Fruit fly (Drosophila melanogaster) whole organism, embryonic: ENCODE measurements around the gene CG4020.
A peak's percentile ranks its signal among the peaks of the same experiment; 100 is the strongest.

Experiments
- Atf3 ChIP-seq: fragments of 200-800 bp; sonication (Bioruptor generic); optimal IDR thresholded peaks from 3 replicates; lab custom pipeline; 2016; ENCODE audit warnings: missing biosample characterization, missing genetic modification characterization
- CG10209 ChIP-seq: fragments of 200-800 bp; sonication (Bioruptor generic); optimal IDR thresholded peaks from 3 replicates; lab custom pipeline; 2017; ENCODE audit warnings: missing biosample characterization, mild to moderate bottlenecking, missing genetic modification characterization, missing genetic modification reagents
- CG13624 ChIP-seq: fragments of 200-800 bp; sonication (Bioruptor generic); optimal IDR thresholded peaks from 2 replicates; lab custom pipeline; 2016; ENCODE audit warnings: missing biosample characterization, missing genetic modification characterization
- CG14014 ChIP-seq: fragments of 200-800 bp; sonication (Bioruptor generic); IDR thresholded peaks from 2 replicates; pipeline ENCODE4 v1.3.6; 2022; ENCODE audit warnings: missing biosample characterization, missing genetic modification characterization
- CG14860 ChIP-seq: fragments of 200-800 bp; sonication (Bioruptor generic); IDR thresholded peaks from 3 replicates; pipeline ENCODE4 v1.3.6; 2022; ENCODE audit warnings: missing biosample characterization, missing genetic modification characterization; ENCODE audit not compliant: partially characterized antibody
- CG15479 ChIP-seq: fragments of 200-800 bp; sonication (Bioruptor generic); optimal IDR thresholded peaks from 3 replicates; lab custom pipeline; 2019; ENCODE audit warnings: missing biosample characterization, mild to moderate bottlenecking, missing genetic modification characterization, moderate library complexity
- CG15514 ChIP-seq: fragments of 200-800 bp; sonication (Bioruptor generic); optimal IDR thresholded peaks from 3 replicates; lab custom pipeline; 2017; ENCODE audit warnings: missing biosample characterization, missing genetic modification characterization, mild to moderate bottlenecking, moderate library complexity, missing genetic modification reagents
- CG15696 ChIP-seq: fragments of 200-800 bp; sonication (Bioruptor generic); optimal IDR thresholded peaks from 2 replicates; lab custom pipeline; 2019; ENCODE audit warnings: missing biosample characterization, mild to moderate bottlenecking, missing genetic modification characterization, moderate library complexity
- CG1602 ChIP-seq: fragments of 200-800 bp; sonication (Bioruptor generic); optimal IDR thresholded peaks from 3 replicates; lab custom pipeline; 2016; ENCODE audit warnings: missing biosample characterization, missing genetic modification characterization
- CG17568 ChIP-seq: fragments of 200-800 bp; sonication (Bioruptor generic); optimal IDR thresholded peaks from 2 replicates; lab custom pipeline; 2018; ENCODE audit warnings: missing biosample characterization, mild to moderate bottlenecking, missing genetic modification characterization, moderate library complexity
- CG17912 ChIP-seq: fragments of 200-800 bp; sonication (Bioruptor generic); optimal IDR thresholded peaks from 2 replicates; lab custom pipeline; 2018; ENCODE audit warnings: missing biosample characterization, mild to moderate bottlenecking, missing genetic modification characterization
- CG18619 ChIP-seq: fragments of 200-800 bp; sonication (Bioruptor generic); optimal IDR thresholded peaks from 3 replicates; lab custom pipeline; 2017; ENCODE audit warnings: missing biosample characterization, mild to moderate bottlenecking, missing genetic modification characterization
- CG2116 ChIP-seq: fragments of 200-800 bp; sonication (Bioruptor generic); optimal IDR thresholded peaks from 3 replicates; lab custom pipeline; 2018; ENCODE audit warnings: missing biosample characterization, mild to moderate bottlenecking, missing genetic modification characterization
- CG3407 ChIP-seq: fragments of 200-800 bp; sonication (Bioruptor generic); optimal IDR thresholded peaks from 2 replicates; lab custom pipeline; 2018; ENCODE audit warnings: missing biosample characterization, mild to moderate bottlenecking, missing genetic modification characterization
- CG4424 ChIP-seq: fragments of 200-800 bp; sonication (Bioruptor generic); optimal IDR thresholded peaks from 3 replicates; lab custom pipeline; 2016; ENCODE audit warnings: missing biosample characterization, missing genetic modification characterization
- CG6683 ChIP-seq: fragments of 200-800 bp; sonication (Bioruptor generic); optimal IDR thresholded peaks from 2 replicates; lab custom pipeline; 2017; ENCODE audit warnings: missing biosample characterization, mild to moderate bottlenecking, missing genetic modification characterization, missing genetic modification reagents
- CG6854 ChIP-seq: fragments of 200-800 bp; sonication (Bioruptor generic); optimal IDR thresholded peaks from 3 replicates; lab custom pipeline; 2017; ENCODE audit warnings: missing biosample characterization, mild to moderate bottlenecking, missing genetic modification characterization
- CG7745 ChIP-seq: fragments of 200-800 bp; sonication (Bioruptor generic); optimal IDR thresholded peaks from 2 replicates; lab custom pipeline; 2018; ENCODE audit warnings: missing biosample characterization, mild to moderate bottlenecking, missing genetic modification characterization, moderate library complexity
- CG7928 ChIP-seq: fragments of 200-800 bp; sonication (Bioruptor generic); optimal IDR thresholded peaks from 2 replicates; lab custom pipeline; 2017; ENCODE audit warnings: missing biosample characterization, mild to moderate bottlenecking, missing genetic modification characterization
- CG9215 ChIP-seq: fragments of 200-800 bp; sonication (Bioruptor generic); IDR thresholded peaks from 2 replicates; pipeline ENCODE4 v1.3.6; 2022; ENCODE audit warnings: missing biosample characterization, missing genetic modification characterization
- CG9727 ChIP-seq: fragments of 200-800 bp; sonication (Bioruptor generic); optimal IDR thresholded peaks from 3 replicates; lab custom pipeline; 2017; ENCODE audit warnings: missing biosample characterization, mild to moderate bottlenecking, missing genetic modification characterization
- D19B ChIP-seq: fragments of 200-800 bp; sonication (Bioruptor generic); optimal IDR thresholded peaks from 2 replicates; lab custom pipeline; 2017; ENCODE audit warnings: missing biosample characterization, mild to moderate bottlenecking, missing genetic modification characterization
- Deaf1 ChIP-seq: fragments of 200-800 bp; optimal IDR thresholded peaks from 3 replicates; lab custom pipeline; 2019; ENCODE audit warnings: missing biosample characterization, mild to moderate bottlenecking, missing genetic modification characterization, moderate library complexity
- Dll ChIP-seq: fragments of 200-800 bp; sonication (Bioruptor generic); IDR thresholded peaks from 4 replicates; pipeline ENCODE4 v1.3.6; 2022; ENCODE audit warnings: missing biosample characterization, missing genetic modification characterization; ENCODE audit not compliant: partially characterized antibody
- Fer3 ChIP-seq: fragments of 200-800 bp; sonication (Bioruptor generic); optimal IDR thresholded peaks from 2 replicates; lab custom pipeline; 2018; ENCODE audit warnings: missing biosample characterization, mild to moderate bottlenecking, missing genetic modification characterization, moderate library complexity
- HHEX ChIP-seq: fragments of 200-800 bp; sonication (Bioruptor generic); optimal IDR thresholded peaks from 3 replicates; lab custom pipeline; 2017; ENCODE audit warnings: missing biosample characterization, mild to moderate bottlenecking, missing genetic modification characterization, missing genetic modification reagents
- HLH54F ChIP-seq: fragments of 200-800 bp; sonication (Bioruptor generic); optimal IDR thresholded peaks from 3 replicates; lab custom pipeline; 2016; ENCODE audit warnings: missing biosample characterization, missing genetic modification characterization
- Hand ChIP-seq: fragments of 200-800 bp; sonication (Bioruptor generic); optimal IDR thresholded peaks from 2 replicates; lab custom pipeline; 2017; ENCODE audit warnings: mild to moderate bottlenecking, missing biosample characterization, missing genetic modification reagents, missing genetic modification characterization
- Hmx ChIP-seq: fragments of 200-800 bp; sonication (Bioruptor generic); optimal IDR thresholded peaks from 2 replicates; lab custom pipeline; 2016; ENCODE audit warnings: missing biosample characterization, missing genetic modification characterization
- Nf-YB ChIP-seq: fragments of 200-800 bp; sonication (Bioruptor generic); optimal IDR thresholded peaks from 3 replicates; lab custom pipeline; 2019; ENCODE audit warnings: missing biosample characterization, mild to moderate bottlenecking, missing genetic modification characterization, moderate library complexity
- ab ChIP-seq: fragments of 200-800 bp; sonication (Bioruptor generic); optimal IDR thresholded peaks from 2 replicates; lab custom pipeline; 2016; ENCODE audit warnings: missing biosample characterization, missing genetic modification characterization
- crc ChIP-seq: fragments of 200-800 bp; sonication (Bioruptor generic); optimal IDR thresholded peaks from 2 replicates; lab custom pipeline; 2016; ENCODE audit warnings: missing biosample characterization, missing genetic modification characterization
- cwo ChIP-seq: fragments of 200-800 bp; sonication (Bioruptor generic); optimal IDR thresholded peaks from 3 replicates; lab custom pipeline; 2017; ENCODE audit warnings: missing biosample characterization, missing genetic modification characterization, mild to moderate bottlenecking, moderate library complexity, missing genetic modification reagents
- esg ChIP-seq: fragments of 200-800 bp; sonication (Bioruptor generic); conservative IDR thresholded peaks from 2 replicates; pipeline ENCODE4 v1.3.6; 2022; ENCODE audit warnings: missing biosample characterization, missing genetic modification characterization
- fd102C ChIP-seq: fragments of 200-800 bp; sonication (Bioruptor generic); optimal IDR thresholded peaks from 2 replicates; lab custom pipeline; 2018; ENCODE audit warnings: missing biosample characterization, mild to moderate bottlenecking, missing genetic modification characterization, moderate library complexity
- ftz-f1 ChIP-seq: fragments of 200-800 bp; sonication (Bioruptor generic); optimal IDR thresholded peaks from 2 replicates; lab custom pipeline; 2016; ENCODE audit warnings: missing biosample characterization, missing genetic modification characterization
- hb ChIP-seq: fragments of 200-800 bp; sonication (Bioruptor generic); IDR thresholded peaks from 3 replicates; pipeline ENCODE4 v1.3.6; 2022; ENCODE audit warnings: missing biosample characterization, missing genetic modification characterization; ENCODE audit not compliant: partially characterized antibody
- jigr1 ChIP-seq: fragments of 200-800 bp; sonication (Bioruptor generic); IDR thresholded peaks from 3 replicates; pipeline ENCODE4 v1.3.6; 2022; ENCODE audit warnings: missing biosample characterization, missing genetic modification characterization
- kah ChIP-seq: fragments of 200-800 bp; sonication (Bioruptor generic); optimal IDR thresholded peaks from 2 replicates; lab custom pipeline; 2018; ENCODE audit warnings: missing biosample characterization, mild to moderate bottlenecking, missing genetic modification characterization
- luna ChIP-seq: fragments of 200-800 bp; sonication (Bioruptor generic); optimal IDR thresholded peaks from 2 replicates; lab custom pipeline; 2016; ENCODE audit warnings: missing biosample characterization, missing genetic modification characterization
- maf-S ChIP-seq: fragments of 200-800 bp; sonication (Bioruptor generic); optimal IDR thresholded peaks from 2 replicates; lab custom pipeline; 2016; ENCODE audit warnings: missing biosample characterization, missing genetic modification characterization
- otp ChIP-seq: fragments of 200-800 bp; sonication (Bioruptor generic); IDR thresholded peaks from 3 replicates; pipeline ENCODE4, ENCODE4 v1.3.6; 2022; ENCODE audit warnings: missing biosample characterization, missing genetic modification characterization
- pfk ChIP-seq: fragments of 200-800 bp; sonication (Bioruptor generic); optimal IDR thresholded peaks from 2 replicates; lab custom pipeline; 2018; ENCODE audit warnings: missing biosample characterization, mild to moderate bottlenecking, missing genetic modification characterization, moderate library complexity
- row ChIP-seq: fragments of 200-800 bp; sonication (Bioruptor generic); IDR thresholded peaks from 3 replicates; pipeline ENCODE4 v1.3.6; 2022; ENCODE audit warnings: missing biosample characterization, missing genetic modification characterization
- schlank ChIP-seq: fragments of 200-800 bp; sonication (Bioruptor generic); optimal IDR thresholded peaks from 2 replicates; lab custom pipeline; 2018; ENCODE audit warnings: missing biosample characterization, mild to moderate bottlenecking, missing genetic modification characterization
- sens-2 ChIP-seq: fragments of 200-800 bp; sonication (Bioruptor generic); IDR thresholded peaks from 2 replicates; pipeline ENCODE4 v1.3.6; 2022; ENCODE audit warnings: missing biosample characterization, missing genetic modification characterization
- sima ChIP-seq: fragments of 200-800 bp; sonication (Bioruptor generic); optimal IDR thresholded peaks from 2 replicates; lab custom pipeline; 2016; ENCODE audit warnings: missing biosample characterization, missing genetic modification characterization
- tna ChIP-seq: fragments of 200-800 bp; sonication (Bioruptor generic); IDR thresholded peaks from 2 replicates; pipeline ENCODE4 v1.3.6; 2022; ENCODE audit warnings: missing biosample characterization, missing genetic modification characterization; ENCODE audit not compliant: partially characterized antibody
- unpg ChIP-seq: fragments of 200-800 bp; sonication (Bioruptor generic); optimal IDR thresholded peaks from 3 replicates; lab custom pipeline; 2018; ENCODE audit warnings: missing biosample characterization, mild to moderate bottlenecking, missing genetic modification characterization, moderate library complexity
- zen ChIP-seq: fragments of 200-800 bp; sonication (Bioruptor generic); optimal IDR thresholded peaks from 3 replicates; lab custom pipeline; 2018; ENCODE audit warnings: missing biosample characterization, mild to moderate bottlenecking, missing genetic modification characterization, moderate library complexity

CG4020 gene

DNA sequence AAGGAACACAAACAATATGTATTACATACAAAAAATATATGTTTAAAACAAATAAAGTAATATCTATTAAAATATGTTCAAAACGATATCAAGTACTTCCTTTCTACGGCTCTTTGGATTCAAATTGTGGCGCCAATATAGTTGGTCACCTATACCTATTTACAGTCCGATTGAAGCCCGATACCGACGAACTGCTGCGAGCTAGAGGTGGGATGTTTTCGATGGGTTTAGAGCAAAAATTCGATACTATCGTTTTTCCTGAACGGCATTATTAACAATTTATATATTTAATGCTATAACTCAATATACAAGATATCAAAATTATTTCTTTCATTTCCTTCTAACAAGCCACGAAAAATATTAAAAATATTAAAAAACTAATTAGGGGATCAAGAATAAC lies 36.3 kb downstream of the CG4020 start (continued):
- no peak for TF ChIP-seq CG14014 (GFP tag; lab: Robert Waterston, UW)
- no peak for TF ChIP-seq CG18619 (GFP tag; lab: Kevin White, UChicago)
- TF ChIP-seq CG13624 (GFP tag; lab: Kevin White, UChicago), result no peak
- no peak for TF ChIP-seq cwo (GFP tag; lab: Kevin White, UChicago)
- peak; percentile 1 for TF ChIP-seq CG15514 (GFP tag; lab: Kevin White, UChicago)
- no peak for TF ChIP-seq luna
- TF ChIP-seq crc, result no peak
- no peak for TF ChIP-seq CG4424
- TF ChIP-seq CG9727, result no peak
- no peak for TF ChIP-seq CG10209 (GFP tag; lab: Kevin White, UChicago)
- no peak for TF ChIP-seq ftz-f1 (GFP tag; lab: Kevin White, UChicago)
- TF ChIP-seq jigr1 (GFP tag; lab: Robert Waterston, UW), result no peak
- TF ChIP-seq sima (GFP tag; lab: Kevin White, UChicago), result no peak
- TF ChIP-seq fd102C (GFP tag; lab: Kevin White, UChicago), result no peak
- no peak for TF ChIP-seq CG15696 (tag; lab: Kevin White, UChicago)
- TF ChIP-seq CG9215 (GFP tag; lab: Robert Waterston, UW), result no peak
- TF ChIP-seq Fer3, result no peak
- no peak for TF ChIP-seq unpg (GFP tag; lab: Kevin White, UChicago)
- peak; percentile 75; the same call in 3 of the 4 replicates for TF ChIP-seq Dll (GFP tag; lab: Robert Waterston, UW)
- no peak for TF ChIP-seq CG17568
- peak; percentile 42; the same call in 1 of the 3 replicates for TF ChIP-seq CG14860 (GFP tag; lab: Robert Waterston, UW)
- TF ChIP-seq Atf3 (GFP tag; lab: Kevin White, UChicago), result no peak
- no peak for TF ChIP-seq ab (GFP tag; lab: Kevin White, UChicago)
- no peak for TF ChIP-seq Hmx (GFP tag; lab: Kevin White, UChicago)
- TF ChIP-seq CG17912, result no peak
- no peak for TF ChIP-seq pfk (GFP tag; lab: Kevin White, UChicago)
- TF ChIP-seq row (GFP tag; lab: Robert Waterston, UW), result peak; percentile 59; the same call in 2 of the 3 replicates
- TF ChIP-seq Nf-YB (GFP tag; lab: Kevin White, UChicago), result no peak
- TF ChIP-seq esg (GFP tag; lab: Robert Waterston, UW), result no peak
- TF ChIP-seq kah (GFP tag; lab: Kevin White, UChicago), result no peak
- TF ChIP-seq Hand (GFP tag; lab: Kevin White, UChicago), result no peak
- no peak for TF ChIP-seq schlank (tag; lab: Kevin White, UChicago)
- no peak for TF ChIP-seq CG7928
- no peak for TF ChIP-seq CG1602 (GFP tag; lab: Kevin White, UChicago)
- no peak for TF ChIP-seq otp (GFP tag; lab: Robert Waterston, UW)
- TF ChIP-seq hb (GFP tag; lab: Robert Waterston, UW), result peak; percentile 26; the same call in 1 of the 3 replicates
- TF ChIP-seq sens-2 (GFP tag; lab: Robert Waterston, UW), result no peak
- peak; percentile 25 for TF ChIP-seq CG2116 (GFP tag; lab: Kevin White, UChicago)
- no peak for TF ChIP-seq CG7745 (tag; lab: Kevin White, UChicago)
- TF ChIP-seq zen, result no peak
- no peak for TF ChIP-seq Deaf1
- no peak for TF ChIP-seq CG6854 (GFP tag; lab: Kevin White, UChicago)
- TF ChIP-seq tna (GFP tag; lab: Robert Waterston, UW), result peak; percentile 34; the same call in 1 of the 2 replicates
- no peak for TF ChIP-seq HHEX (GFP tag; lab: Kevin White, UChicago)
- TF ChIP-seq HLH54F, result no peak
- no peak for TF ChIP-seq maf-S (GFP tag; lab: Kevin White, UChicago)
- no peak for TF ChIP-seq D19B (GFP tag; lab: Kevin White, UChicago)
- no peak for TF ChIP-seq CG15479 (GFP tag; lab: Kevin White, UChicago)
- TF ChIP-seq CG6683 (GFP tag; lab: Kevin White, UChicago), result no peak
- no peak for TF ChIP-seq CG3407
